In genomic region chr2L:12467673-12468072, dm6 we compare ENCODE assay signal across 1 fruit fly cellular context.
TF ChIP-seq lines count a peak whose summit lies in the region.

No protein-coding gene starts in this region.

TF ChIP-seq in whole organism, embryonic, 481 proteins besides CTCF, POLR2A, EP300 and RAD21 (continued from another document and continues in another):
- TF ChIP-seq tgo (GFP tag; IDR thresholded peaks at IDR 0.05; lab: Robert Waterston, UW) (peak; percentile 34; the same call in 1 of the 3 replicates), otp (GFP tag; IDR thresholded peaks at IDR 0.05; lab: Robert Waterston, UW) (0 out of 3 replicates have a peak, but pooled peaks have one; percentile 48), CG32532 (GFP tag; IDR thresholded peaks at IDR 0.05; lab: Robert Waterston, UW) (peak; percentile 91), CG10462 (GFP tag; optimal IDR thresholded peaks at IDR 0.05; lab: Kevin White, UChicago) (no peak), gsb (GFP tag; IDR thresholded peaks at IDR 0.05; lab: Robert Waterston, UW) (peak; percentile 64; the same call in 1 of the 2 replicates), CG2120 (GFP tag; optimal IDR thresholded peaks at IDR 0.05; lab: Kevin White, UChicago) (peak; percentile 93), gem (tag; optimal IDR thresholded peaks at IDR 0.05; lab: Kevin White, UChicago) (peak; percentile 51), CG30403 (GFP tag; optimal IDR thresholded peaks at IDR 0.05; lab: Kevin White, UChicago) (peak; percentile 38), MESR4 (GFP tag; optimal IDR thresholded peaks at IDR 0.05; lab: Kevin White, UChicago) (no peak), corto (GFP tag; optimal IDR thresholded peaks at IDR 0.05; lab: Kevin White, UChicago) (no peak), Hr51 (GFP tag; optimal IDR thresholded peaks at IDR 0.05; lab: Kevin White, UChicago) (peak; percentile 11 to 12), unc-4 (GFP tag; IDR thresholded peaks at IDR 0.05; lab: Robert Waterston, UW; ENCODE audit: partially characterized antibody) (no peak), Usf (GFP tag; optimal IDR thresholded peaks at IDR 0.05; lab: Kevin White, UChicago) (no peak), CG9609 (GFP tag; optimal IDR thresholded peaks at IDR 0.05; lab: Kevin White, UChicago) (no peak), bsh (GFP tag; optimal IDR thresholded peaks at IDR 0.05; lab: Kevin White, UChicago) (no peak), CG17361 (GFP tag; IDR thresholded peaks at IDR 0.05; lab: Robert Waterston, UW) (no peak), Fer3 (tag; optimal IDR thresholded peaks at IDR 0.05; lab: Kevin White, UChicago) (peak; percentile 66), CG15073 (GFP tag; optimal IDR thresholded peaks at IDR 0.05; lab: Kevin White, UChicago) (no peak), Oli (tag; optimal IDR thresholded peaks at IDR 0.05; lab: Kevin White, UChicago) (no peak), CG31388 (GFP tag; optimal IDR thresholded peaks at IDR 0.05; lab: Kevin White, UChicago) (no peak), Jarid2 (GFP tag; optimal IDR thresholded peaks at IDR 0.05; lab: Kevin White, UChicago) (no peak), Bteb2 (GFP tag; optimal IDR thresholded peaks at IDR 0.05; lab: Kevin White, UChicago) (peak; percentile 13), CG9817 (tag; optimal IDR thresholded peaks at IDR 0.05; lab: Kevin White, UChicago) (peak; percentile 66), CG8290 (GFP tag; optimal IDR thresholded peaks at IDR 0.05; lab: Kevin White, UChicago) (no peak), CG8290 (tag; optimal IDR thresholded peaks at IDR 0.05; lab: Kevin White, UChicago) (peak in 1 of 2 experiments; percentile 90), CG3847 (GFP tag; IDR thresholded peaks at IDR 0.05; lab: Robert Waterston, UW) (peak; percentile 68), CG1792 (GFP tag; optimal IDR thresholded peaks at IDR 0.05; lab: Kevin White, UChicago) (peak; percentile 35), CG13775 (GFP tag; optimal IDR thresholded peaks at IDR 0.05; lab: Kevin White, UChicago) (peak; percentile 40), CG13894 (tag; optimal IDR thresholded peaks at IDR 0.05; lab: Kevin White, UChicago) (peak; percentile 84), stc (GFP tag; IDR thresholded peaks at IDR 0.05; lab: Robert Waterston, UW) (0 out of 2 replicates have a peak, but pooled peaks have one; percentile 7), CG8765 (GFP tag; IDR thresholded peaks at IDR 0.05; lab: Robert Waterston, UW) (no peak), CG1603 (tag; optimal IDR thresholded peaks at IDR 0.05; lab: Kevin White, UChicago) (no peak), al (GFP tag; IDR thresholded peaks at IDR 0.05; lab: Robert Waterston, UW) (peak; percentile 81), bab2 (GFP tag; optimal IDR thresholded peaks at IDR 0.05; lab: Kevin White, UChicago) (peak; percentile 60), gro (GFP tag; optimal IDR thresholded peaks at IDR 0.05; lab: Kevin White, UChicago) (peak; percentile 92), Eip74EF (GFP tag; optimal IDR thresholded peaks at IDR 0.05; lab: Kevin White, UChicago) (no peak), Taf1 (GFP tag; IDR thresholded peaks at IDR 0.05; lab: Robert Waterston, UW) (peak; percentile 39; the same call in 1 of the 2 replicates), CG11398 (GFP tag; optimal IDR thresholded peaks at IDR 0.05; lab: Kevin White, UChicago) (peak; percentile 23), CG1602 (GFP tag; optimal IDR thresholded peaks at IDR 0.05; lab: Kevin White, UChicago) (no peak), CG4617 (GFP tag; optimal IDR thresholded peaks at IDR 0.05; lab: Kevin White, UChicago; ENCODE audit: borderline replicate concordance) (no peak), Hsf (GFP tag; optimal IDR thresholded peaks at IDR 0.05; lab: Kevin White, UChicago) (peak; percentile 35), CG15601 (tag; optimal IDR thresholded peaks at IDR 0.05; lab: Kevin White, UChicago) (no peak), CG6683 (GFP tag; optimal IDR thresholded peaks at IDR 0.05; lab: Kevin White, UChicago) (no peak), Atf-2 (GFP tag; optimal IDR thresholded peaks at IDR 0.05; lab: Kevin White, UChicago) (peak; percentile 29), CG18011 (GFP tag; optimal IDR thresholded peaks at IDR 0.05; lab: Kevin White, UChicago) (peak; percentile 62), CG14667 (GFP tag; IDR thresholded peaks at IDR 0.05; lab: Robert Waterston, UW) (no peak), Trl (optimal IDR thresholded peaks at IDR 0.05; lab: Kevin White, UChicago) (no peak), Trl (GFP tag; optimal IDR thresholded peaks at IDR 0.05; lab: Kevin White, UChicago) (peak; percentile 38), pita (GFP tag; optimal IDR thresholded peaks at IDR 0.05; lab: Kevin White, UChicago) (no peak), BEAF-32 (GFP tag; optimal IDR thresholded peaks at IDR 0.05; lab: Kevin White, UChicago) (no peak), Rfx (GFP tag; IDR thresholded peaks at IDR 0.05; lab: Robert Waterston, UW) (peak; percentile 90), Bdp1 (GFP tag; optimal IDR thresholded peaks at IDR 0.05; lab: Kevin White, UChicago) (no peak), cwo (GFP tag; optimal IDR thresholded peaks at IDR 0.05; lab: Kevin White, UChicago) (peak; percentile 46), caup (GFP tag; optimal IDR thresholded peaks at IDR 0.05; lab: Kevin White, UChicago; ENCODE audit: severe bottlenecking) (peak; percentile 42), CG6689 (GFP tag; IDR thresholded peaks at IDR 0.05; lab: Robert Waterston, UW) (0 out of 2 replicates have a peak, but pooled peaks have one; percentile 7), ash1 (GFP tag; optimal IDR thresholded peaks at IDR 0.05; lab: Kevin White, UChicago) (no peak), cato (GFP tag; optimal IDR thresholded peaks at IDR 0.05; lab: Kevin White, UChicago; ENCODE audit: borderline replicate concordance) (no peak), CG4282 (GFP tag; optimal IDR thresholded peaks at IDR 0.05; lab: Kevin White, UChicago) (peak; percentile 66), sug (tag; optimal IDR thresholded peaks at IDR 0.05; lab: Kevin White, UChicago) (peak; percentile 60), Abd-B (GFP tag; optimal IDR thresholded peaks at IDR 0.05; lab: Kevin White, UChicago) (no peak), CG7928 (GFP tag; optimal IDR thresholded peaks at IDR 0.05; lab: Kevin White, UChicago) (no peak), sisA (GFP tag; IDR thresholded peaks at IDR 0.05; lab: Robert Waterston, UW) (no peak), Sox100B (GFP tag; optimal IDR thresholded peaks at IDR 0.05; lab: Kevin White, UChicago) (no peak), Hr3 (GFP tag; optimal IDR thresholded peaks at IDR 0.05; lab: Kevin White, UChicago) (no peak), nau (GFP tag; optimal IDR thresholded peaks at IDR 0.05; lab: Kevin White, UChicago) (peak; percentile 12), sna (GFP tag; IDR thresholded peaks at IDR 0.05; lab: Robert Waterston, UW; ENCODE audit: partially characterized antibody) (no peak), Atf6 (GFP tag; IDR thresholded peaks at IDR 0.05; lab: Robert Waterston, UW) (peak; percentile 71), CG17802 (tag; optimal IDR thresholded peaks at IDR 0.05; lab: Kevin White, UChicago) (no peak), HHEX (GFP tag; optimal IDR thresholded peaks at IDR 0.05; lab: Kevin White, UChicago) (peak; percentile 32), tll (GFP tag; optimal IDR thresholded peaks at IDR 0.05; lab: Kevin White, UChicago) (no peak), CG17912 (GFP tag; optimal IDR thresholded peaks at IDR 0.05; lab: Kevin White, UChicago) (no peak), CG5245 (GFP tag; optimal IDR thresholded peaks at IDR 0.05; lab: Kevin White, UChicago) (no peak), CG7786 (GFP tag; optimal IDR thresholded peaks at IDR 0.05; lab: Kevin White, UChicago) (peak; percentile 55), CG2678 (tag; optimal IDR thresholded peaks at IDR 0.05; lab: Kevin White, UChicago) (peak; percentile 63), CG11696 (GFP tag; IDR thresholded peaks at IDR 0.05; lab: Robert Waterston, UW) (0 out of 2 replicates have a peak, but pooled peaks have one; percentile 7), crp (GFP tag; optimal IDR thresholded peaks at IDR 0.05; lab: Kevin White, UChicago) (no peak), p53 (GFP tag; optimal IDR thresholded peaks at IDR 0.05; lab: Kevin White, UChicago) (peak; percentile 22), dati (GFP tag; IDR thresholded peaks at IDR 0.05; lab: Robert Waterston, UW) (no peak), CG12391 (tag; optimal IDR thresholded peaks at IDR 0.05; lab: Kevin White, UChicago) (peak; percentile 20), CG31224 (GFP tag; IDR thresholded peaks at IDR 0.05; lab: Robert Waterston, UW) (peak; percentile 70), CG11695 (GFP tag; IDR thresholded peaks at IDR 0.05; lab: Robert Waterston, UW) (peak; percentile 19; the same call in 1 of the 3 replicates), ro (GFP tag; IDR thresholded peaks at IDR 0.05; lab: Robert Waterston, UW) (no peak), Hey (tag; optimal IDR thresholded peaks at IDR 0.05; lab: Kevin White, UChicago) (no peak), vnd (GFP tag; IDR thresholded peaks at IDR 0.05; lab: Robert Waterston, UW; ENCODE audit: partially characterized antibody) (no peak), CG30020 (tag; optimal IDR thresholded peaks at IDR 0.05; lab: Kevin White, UChicago) (no peak), CG15514 (GFP tag; optimal IDR thresholded peaks at IDR 0.05; lab: Kevin White, UChicago) (peak; percentile 68), prd (optimal IDR thresholded peaks at IDR 0.05; lab: Kevin White, UChicago) (no peak), prd (GFP tag; IDR thresholded peaks at IDR 0.05; lab: Robert Waterston, UW) (peak; percentile 56; the same call in 2 of the 3 replicates), slbo (GFP tag; IDR thresholded peaks at IDR 0.05; lab: Robert Waterston, UW) (peak; percentile 88), CG18619 (GFP tag; optimal IDR thresholded peaks at IDR 0.05; lab: Kevin White, UChicago) (peak; percentile 40), CG1647 (GFP tag; optimal IDR thresholded peaks at IDR 0.05; lab: Kevin White, UChicago) (peak; percentile 21), CG10267 (tag; optimal IDR thresholded peaks at IDR 0.05; lab: Kevin White, UChicago) (peak; percentile 4), dpn (GFP tag; optimal IDR thresholded peaks at IDR 0.05; lab: Kevin White, UChicago) (peak; percentile 39 to 52), CG2875 (GFP tag; optimal IDR thresholded peaks at IDR 0.05; lab: Kevin White, UChicago) (no peak), chinmo (GFP tag; IDR thresholded peaks at IDR 0.05; lab: Robert Waterston, UW; ENCODE audit: partially characterized antibody) (peak; percentile 67; the same call in 1 of the 4 replicates), Ets97D (GFP tag; optimal IDR thresholded peaks at IDR 0.05; lab: Kevin White, UChicago) (no peak), CG34224 (GFP tag; IDR thresholded peaks at IDR 0.05; lab: Robert Waterston, UW; ENCODE audit: partially characterized antibody) (no peak), CG6175 (GFP tag; IDR thresholded peaks at IDR 0.05; lab: Robert Waterston, UW) (no peak), Sry-δ (GFP tag; optimal IDR thresholded peaks at IDR 0.05; lab: Kevin White, UChicago) (peak; percentile 6), CG10147 (GFP tag; optimal IDR thresholded peaks at IDR 0.05; lab: Kevin White, UChicago) (peak; percentile 23), dmrt11E (tag; optimal IDR thresholded peaks at IDR 0.05; lab: Kevin White, UChicago) (no peak), CG8478 (optimal IDR thresholded peaks at IDR 0.05; lab: Kevin White, UChicago) (no peak), CG4360 (GFP tag; IDR thresholded peaks at IDR 0.05; lab: Robert Waterston, UW) (no peak), ranshi (GFP tag; IDR thresholded peaks at IDR 0.05; lab: Robert Waterston, UW) (0 out of 2 replicates have a peak, but pooled peaks have one; percentile 33), CG15011 (GFP tag; optimal IDR thresholded peaks at IDR 0.05; lab: Kevin White, UChicago) (peak; percentile 25), maf-S (GFP tag; optimal IDR thresholded peaks at IDR 0.05; lab: Kevin White, UChicago) (peak; percentile 18), chn (GFP tag; optimal IDR thresholded peaks at IDR 0.05; lab: Kevin White, UChicago) (peak; percentile 5), CG13287 (GFP tag; IDR thresholded peaks at IDR 0.05; lab: Robert Waterston, UW; ENCODE audit: partially characterized antibody) (no peak), sd (tag; optimal IDR thresholded peaks at IDR 0.05; lab: Kevin White, UChicago) (peak; percentile 70), Drgx (GFP tag; IDR thresholded peaks at IDR 0.05; lab: Robert Waterston, UW) (no peak), dmrt99B (tag; optimal IDR thresholded peaks at IDR 0.05; lab: Kevin White, UChicago) (no peak), CG7839 (tag; optimal IDR thresholded peaks at IDR 0.05; lab: Kevin White, UChicago) (peak; percentile 51), wek (GFP tag; optimal IDR thresholded peaks at IDR 0.05; lab: Kevin White, UChicago) (no peak), insv (GFP tag; optimal IDR thresholded peaks at IDR 0.05; lab: Kevin White, UChicago) (no peak), ATbp (GFP tag; optimal IDR thresholded peaks at IDR 0.05; lab: Kevin White, UChicago) (no peak), Sox102F (GFP tag; optimal IDR thresholded peaks at IDR 0.05; lab: Kevin White, UChicago) (peak; percentile 12), lmd (GFP tag; IDR thresholded peaks at IDR 0.05; lab: Robert Waterston, UW) (peak; percentile 44; the same call in 1 of the 2 replicates), pzg (GFP tag; optimal IDR thresholded peaks at IDR 0.05; lab: Kevin White, UChicago) (no peak), CG16815 (GFP tag; optimal IDR thresholded peaks at IDR 0.05; lab: Kevin White, UChicago) (peak; percentile 4), oc (tag; optimal IDR thresholded peaks at IDR 0.05; lab: Kevin White, UChicago) (no peak), CG8944 (GFP tag; optimal IDR thresholded peaks at IDR 0.05; lab: Kevin White, UChicago) (peak; percentile 12), abd-A (tag; optimal IDR thresholded peaks at IDR 0.05; lab: Kevin White, UChicago) (peak; percentile 96), ken (GFP tag; IDR thresholded peaks at IDR 0.05; lab: Robert Waterston, UW) (no peak), Ssrp (tag; optimal IDR thresholded peaks at IDR 0.05; lab: Kevin White, UChicago) (no peak), CG11723 (GFP tag; optimal IDR thresholded peaks at IDR 0.05; lab: Kevin White, UChicago) (peak; percentile 14), CG6854 (GFP tag; optimal IDR thresholded peaks at IDR 0.05; lab: Kevin White, UChicago) (peak; percentile 14), ind (GFP tag; optimal IDR thresholded peaks at IDR 0.05; lab: Kevin White, UChicago) (peak; percentile 48), Nf-YB (GFP tag; optimal IDR thresholded peaks at IDR 0.05; lab: Kevin White, UChicago) (peak; percentile 28), Side (GFP tag; optimal IDR thresholded peaks at IDR 0.05; lab: Kevin White, UChicago) (peak; percentile 64), Rx (GFP tag; IDR thresholded peaks at IDR 0.05; lab: Robert Waterston, UW) (no peak), luna (GFP tag; optimal IDR thresholded peaks at IDR 0.05; lab: Kevin White, UChicago) (no peak), CG13296 (GFP tag; optimal IDR thresholded peaks at IDR 0.05; lab: Kevin White, UChicago) (peak; percentile 55)
